Worm (Caenorhabditis elegans) whole organism, L4 larva: Measurements from ENCODE around the gene srsx-35.

Experiments used
- dpl-1 ChIP-seq: fragments of 150-350 bp; optimal IDR thresholded peaks from 2 replicates; lab custom pipeline; 2014; ENCODE audit warnings: missing biosample characterization, missing genetic modification reagents, missing genetic modification characterization
- egl-43 ChIP-seq: fragments of 200-800 bp; sonication (Bioruptor generic); IDR thresholded peaks from 2 replicates; pipeline ENCODE4 v1.3.6; 2022; ENCODE audit warnings: missing genetic modification reagents, missing genetic modification characterization, missing compliant biosample characterization
- nhr-237 ChIP-seq: sonication (generic microtip); optimal IDR thresholded peaks from 2 replicates; lab custom pipeline; 2017; ENCODE audit warnings: missing biosample characterization, missing genetic modification characterization
- nhr-6 ChIP-seq: fragments of 150-350 bp; optimal IDR thresholded peaks from 2 replicates; lab custom pipeline; 2014; ENCODE audit warnings: missing biosample characterization, missing genetic modification characterization
- pha-4 ChIP-seq, 2 experiments: fragments of 150-350 bp in 1 of 2; fragments of 200-800 bp in 1 of 2; sonication (Bioruptor generic) in 1 of 2; IDR thresholded peaks in 1 of 2; optimal IDR thresholded peaks in 1 of 2; 2 replicates each; pipeline versions ENCODE4 v1.3.6 to Lab custom; 2014 to 2022; ENCODE audit warnings: missing genetic modification characterization in 2 of 2, missing genetic modification reagents in 2 of 2, missing biosample characterization in 1 of 2, missing compliant biosample characterization in 1 of 2
- pqm-1 ChIP-seq: sonication (generic microtip); optimal IDR thresholded peaks from 2 replicates; lab custom pipeline; 2017; ENCODE audit warnings: missing biosample characterization, missing genetic modification characterization
- snpc-1.2 ChIP-seq: fragments of 200-800 bp; sonication (Bioruptor generic); IDR thresholded peaks from 2 replicates; pipeline ENCODE4 v1.3.6; 2022; ENCODE audit warnings: missing genetic modification reagents, missing genetic modification characterization, missing compliant biosample characterization
- snpc-4 ChIP-seq: fragments of 150-350 bp; optimal IDR thresholded peaks from 2 replicates; lab custom pipeline; 2014; ENCODE audit warnings: missing biosample characterization, missing genetic modification characterization
- ztf-11 ChIP-seq: fragments of 150-350 bp; optimal IDR thresholded peaks from 2 replicates; lab custom pipeline; 2014; ENCODE audit warnings: missing biosample characterization, missing genetic modification characterization
- ztf-7 ChIP-seq: fragments of 150-350 bp; optimal IDR thresholded peaks from 2 replicates; lab custom pipeline; 2014; ENCODE audit warnings: missing biosample characterization, missing genetic modification characterization

DNA sequence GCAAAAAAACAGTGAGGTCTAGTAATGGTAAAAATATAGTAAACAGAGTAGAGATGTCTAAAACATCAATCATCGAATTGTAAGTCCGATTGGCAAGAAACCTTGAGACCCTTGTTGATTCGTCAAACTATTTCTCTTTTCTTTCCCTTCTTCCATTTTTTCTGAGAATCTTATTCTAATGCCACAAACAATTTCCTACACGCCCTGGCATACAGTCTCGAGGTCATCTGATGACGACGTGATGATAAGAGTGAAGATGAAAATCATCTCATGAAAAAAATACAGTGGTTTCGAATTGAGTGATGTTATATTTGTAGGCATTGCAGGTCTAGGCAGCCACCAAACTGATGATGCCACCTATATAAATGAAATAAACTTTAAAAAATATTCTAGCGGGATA is 11.7 kb downstream of the srsx-35 start:
- TF ChIP-seq pha-4 (GFP tag; IDR thresholded peaks at IDR 0.05; lab: Robert Waterston, UW) (no peak), pha-4 (tag; optimal IDR thresholded peaks at IDR 0.05; lab: Kevin White, UChicago) (no peak), pqm-1 (no peak), dpl-1 (GFP tag; lab: Kevin White, UChicago) (no peak), nhr-6 (no peak), egl-43 (GFP tag; lab: Robert Waterston, UW) (no peak), ztf-7 (tag; lab: Kevin White, UChicago) (no peak), snpc-1.2 (GFP tag; lab: Robert Waterston, UW) (no peak), nhr-237 (tag; lab: Kevin White, UChicago) (no peak), ztf-11 (tag; lab: Kevin White, UChicago) (no peak), snpc-4 (no peak)
